Fruit fly (Drosophila melanogaster) whole organism, embryonic: ENCODE data around the gene CheA7a.

Source experiments
- Antp ChIP-seq: fragments of 200-800 bp; sonication (Bioruptor generic); optimal IDR thresholded peaks from 3 replicates; lab custom pipeline; 2016; ENCODE audit warnings: missing biosample characterization, missing genetic modification characterization
- Atf3 ChIP-seq: fragments of 200-800 bp; sonication (Bioruptor generic); optimal IDR thresholded peaks from 3 replicates; lab custom pipeline; 2016; ENCODE audit warnings: missing biosample characterization, missing genetic modification characterization
- B-H2 ChIP-seq: fragments of 200-800 bp; sonication (Bioruptor generic); optimal IDR thresholded peaks from 2 replicates; lab custom pipeline; 2018; ENCODE audit warnings: missing biosample characterization, mild to moderate bottlenecking, missing genetic modification characterization
- BtbVII ChIP-seq: fragments of 200-800 bp; sonication (Bioruptor generic); optimal IDR thresholded peaks from 3 replicates; lab custom pipeline; 2017; ENCODE audit warnings: missing biosample characterization, mild to moderate bottlenecking, missing genetic modification characterization
- CG10431 ChIP-seq: fragments of 200-800 bp; sonication (Bioruptor generic); optimal IDR thresholded peaks from 3 replicates; lab custom pipeline; 2018; ENCODE audit warnings: missing biosample characterization, mild to moderate bottlenecking, missing genetic modification characterization
- CG11093 ChIP-seq: fragments of 200-800 bp; sonication (Bioruptor generic); IDR thresholded peaks from 3 replicates; pipeline ENCODE4 v1.3.6; 2022; ENCODE audit warnings: missing biosample characterization, missing genetic modification characterization
- CG11504 ChIP-seq: fragments of 200-800 bp; sonication (Bioruptor generic); optimal IDR thresholded peaks from 3 replicates; lab custom pipeline; 2019; ENCODE audit warnings: missing biosample characterization, mild to moderate bottlenecking, missing genetic modification characterization, moderate library complexity
- CG12769 ChIP-seq: fragments of 200-800 bp; sonication (Bioruptor generic); optimal IDR thresholded peaks from 2 replicates; lab custom pipeline; 2019; ENCODE audit warnings: missing biosample characterization, mild to moderate bottlenecking, missing genetic modification characterization, moderate library complexity
- CG12942 ChIP-seq: fragments of 200-800 bp; sonication (Bioruptor generic); optimal IDR thresholded peaks from 3 replicates; lab custom pipeline; 2016; ENCODE audit warnings: missing biosample characterization, missing genetic modification characterization
- CG15011 ChIP-seq: fragments of 200-800 bp; sonication (Bioruptor generic); optimal IDR thresholded peaks from 3 replicates; lab custom pipeline; 2018; ENCODE audit warnings: missing biosample characterization, mild to moderate bottlenecking, missing genetic modification characterization
- CG18262 ChIP-seq: fragments of 200-800 bp; optimal IDR thresholded peaks from 3 replicates; lab custom pipeline; 2019; ENCODE audit warnings: missing biosample characterization, mild to moderate bottlenecking, missing genetic modification characterization, moderate library complexity
- CG18619 ChIP-seq: fragments of 200-800 bp; sonication (Bioruptor generic); optimal IDR thresholded peaks from 3 replicates; lab custom pipeline; 2017; ENCODE audit warnings: missing biosample characterization, mild to moderate bottlenecking, missing genetic modification characterization
- CG43689 ChIP-seq: fragments of 200-800 bp; sonication (Bioruptor generic); IDR thresholded peaks from 2 replicates; pipeline ENCODE4 v1.3.6; 2022; ENCODE audit warnings: missing biosample characterization, missing genetic modification characterization
- CG4707 ChIP-seq: fragments of 200-800 bp; sonication (Bioruptor generic); optimal IDR thresholded peaks from 2 replicates; lab custom pipeline; 2018; ENCODE audit warnings: missing biosample characterization, mild to moderate bottlenecking, missing genetic modification characterization, moderate library complexity
- CG6689 ChIP-seq: fragments of 200-800 bp; sonication (Bioruptor generic); IDR thresholded peaks from 2 replicates; pipeline ENCODE4 v1.3.6; 2022; ENCODE audit warnings: missing biosample characterization, missing genetic modification characterization
- CG7987 ChIP-seq: fragments of 200-800 bp; sonication (Bioruptor generic); optimal IDR thresholded peaks from 2 replicates; lab custom pipeline; 2018; ENCODE audit warnings: missing biosample characterization, mild to moderate bottlenecking, missing genetic modification characterization, moderate library complexity
- CG8281 ChIP-seq: fragments of 200-800 bp; sonication (Bioruptor generic); optimal IDR thresholded peaks from 2 replicates; lab custom pipeline; 2018; ENCODE audit warnings: missing biosample characterization, mild to moderate bottlenecking, missing genetic modification characterization, moderate library complexity
- CG8290 ChIP-seq, 3 experiments: fragments of 200-800 bp; sonication (Bioruptor generic); optimal IDR thresholded peaks; 2 replicates each; lab custom pipeline; 2016 to 2019; ENCODE audit warnings: missing biosample characterization in 3 of 3, missing genetic modification characterization in 3 of 3, mild to moderate bottlenecking in 2 of 3, moderate library complexity in 1 of 3
- CG8765 ChIP-seq: fragments of 200-800 bp; sonication (Bioruptor generic); IDR thresholded peaks from 2 replicates; pipeline ENCODE4 v1.3.6; 2022; ENCODE audit warnings: missing biosample characterization, missing genetic modification characterization
- CoRest ChIP-seq: fragments of 200-800 bp; sonication (Bioruptor generic); optimal IDR thresholded peaks from 3 replicates; lab custom pipeline; 2018; ENCODE audit warnings: missing biosample characterization, mild to moderate bottlenecking, missing genetic modification characterization, moderate library complexity
- E2f2 ChIP-seq: fragments of 200-800 bp; sonication (Bioruptor generic); IDR thresholded peaks from 2 replicates; pipeline ENCODE4 v1.3.6; 2022; ENCODE audit warnings: missing biosample characterization, missing genetic modification characterization
- Hmx ChIP-seq: fragments of 200-800 bp; sonication (Bioruptor generic); optimal IDR thresholded peaks from 2 replicates; lab custom pipeline; 2016; ENCODE audit warnings: missing biosample characterization, missing genetic modification characterization
- Neu2 ChIP-seq: fragments of 200-800 bp; sonication (Bioruptor generic); optimal IDR thresholded peaks from 3 replicates; lab custom pipeline; 2016; ENCODE audit warnings: missing biosample characterization, missing genetic modification characterization, borderline replicate concordance
- Oli ChIP-seq: fragments of 200-800 bp; sonication (Bioruptor generic); optimal IDR thresholded peaks from 2 replicates; lab custom pipeline; 2018; ENCODE audit warnings: missing biosample characterization, mild to moderate bottlenecking, missing genetic modification characterization, moderate library complexity
- Opbp ChIP-seq: fragments of 200-800 bp; sonication (Bioruptor generic); IDR thresholded peaks from 3 replicates; pipeline ENCODE4 v1.3.6; 2022; ENCODE audit warnings: missing biosample characterization, missing genetic modification characterization; ENCODE audit not compliant: partially characterized antibody
- Ravus ChIP-seq: fragments of 200-800 bp; sonication (Bioruptor generic); IDR thresholded peaks from 2 replicates; pipeline ENCODE4 v1.3.6; 2022; ENCODE audit warnings: missing biosample characterization, missing genetic modification characterization
- crc ChIP-seq: fragments of 200-800 bp; sonication (Bioruptor generic); optimal IDR thresholded peaks from 2 replicates; lab custom pipeline; 2016; ENCODE audit warnings: missing biosample characterization, missing genetic modification characterization
- dan ChIP-seq: fragments of 200-800 bp; sonication (Bioruptor generic); IDR thresholded peaks from 2 replicates; pipeline ENCODE4 v1.3.6; 2022; ENCODE audit warnings: missing biosample characterization, missing genetic modification characterization
- eve ChIP-seq, 2 experiments: fragments of >200 bp; optimal IDR thresholded peaks; 2 replicates each; lab custom pipeline; 2017; ENCODE audit warnings: missing biosample characterization in 2 of 2, missing genetic modification characterization in 2 of 2
- fd96Cb ChIP-seq: fragments of 200-800 bp; sonication (Bioruptor generic); optimal IDR thresholded peaks from 2 replicates; lab custom pipeline; 2018; ENCODE audit warnings: missing biosample characterization, mild to moderate bottlenecking, missing genetic modification characterization, moderate library complexity
- gce ChIP-seq: fragments of 200-800 bp; sonication (Bioruptor generic); IDR thresholded peaks from 3 replicates; pipeline ENCODE4 v1.3.6; 2022; ENCODE audit warnings: missing biosample characterization, missing genetic modification characterization
- grn ChIP-seq: fragments of 200-800 bp; sonication (Bioruptor generic); optimal IDR thresholded peaks from 3 replicates; lab custom pipeline; 2017; ENCODE audit warnings: missing biosample characterization, missing genetic modification characterization
- gsb ChIP-seq: fragments of 200-800 bp; sonication (Bioruptor generic); IDR thresholded peaks from 2 replicates; pipeline ENCODE4 v1.3.6; 2022; ENCODE audit warnings: missing biosample characterization, missing genetic modification characterization
- her ChIP-seq: fragments of 200-800 bp; sonication (Bioruptor generic); optimal IDR thresholded peaks from 2 replicates; lab custom pipeline; 2016; ENCODE audit warnings: missing biosample characterization, missing genetic modification characterization
- lab ChIP-seq: fragments of 200-800 bp; sonication (Bioruptor generic); optimal IDR thresholded peaks from 3 replicates; lab custom pipeline; 2017; ENCODE audit warnings: missing biosample characterization, missing genetic modification characterization, mild to moderate bottlenecking, moderate library complexity, missing genetic modification reagents
- prd ChIP-seq, 3 experiments: fragments of >200 bp in 2 of 3; fragments of 200-800 bp in 1 of 3; sonication (Bioruptor generic) in 1 of 3; optimal IDR thresholded peaks in 2 of 3; IDR thresholded peaks in 1 of 3; 2 replicates in 2 of 3; 3 replicates in 1 of 3; pipeline versions ENCODE4 v1.3.6 to Lab custom; 2017 to 2022; ENCODE audit warnings: missing biosample characterization in 1 of 3, missing genetic modification characterization in 1 of 3
- pum ChIP-seq: fragments of 200-800 bp; sonication (Bioruptor generic); optimal IDR thresholded peaks from 2 replicates; lab custom pipeline; 2016; ENCODE audit warnings: missing biosample characterization, missing genetic modification characterization
- rib ChIP-seq: fragments of 200-800 bp; sonication (Bioruptor generic); IDR thresholded peaks from 2 replicates; pipeline ENCODE4 v1.3.6; 2022; ENCODE audit warnings: missing biosample characterization, missing genetic modification characterization
- run ChIP-seq: fragments of 200-800 bp; sonication (Bioruptor generic); optimal IDR thresholded peaks from 3 replicates; lab custom pipeline; 2018; ENCODE audit warnings: missing biosample characterization, mild to moderate bottlenecking, missing genetic modification characterization
- sim ChIP-seq: fragments of 200-800 bp; sonication (Bioruptor generic); IDR thresholded peaks from 2 replicates; pipeline ENCODE4 v1.3.6; 2022; ENCODE audit warnings: missing biosample characterization, missing genetic modification characterization
- slou ChIP-seq: fragments of 200-800 bp; sonication (Bioruptor generic); optimal IDR thresholded peaks from 3 replicates; lab custom pipeline; 2016; ENCODE audit warnings: missing biosample characterization, missing genetic modification characterization
- tll ChIP-seq, 2 experiments: fragments of 200-800 bp in 1 of 2; fragments of >200 bp in 1 of 2; sonication (Bioruptor generic) in 1 of 2; optimal IDR thresholded peaks; 2 replicates each; lab custom pipeline; 2017 to 2019; ENCODE audit warnings: missing biosample characterization in 2 of 2, missing genetic modification characterization in 2 of 2, mild to moderate bottlenecking in 1 of 2, moderate library complexity in 1 of 2
- tna ChIP-seq: fragments of 200-800 bp; sonication (Bioruptor generic); IDR thresholded peaks from 2 replicates; pipeline ENCODE4 v1.3.6; 2022; ENCODE audit warnings: missing biosample characterization, missing genetic modification characterization; ENCODE audit not compliant: partially characterized antibody
- trem ChIP-seq: fragments of 200-800 bp; optimal IDR thresholded peaks from 3 replicates; lab custom pipeline; 2019; ENCODE audit warnings: missing biosample characterization, mild to moderate bottlenecking, missing genetic modification characterization, moderate library complexity
- twi ChIP-seq: fragments of 200-800 bp; optimal IDR thresholded peaks from 2 replicates; lab custom pipeline; 2019; ENCODE audit warnings: missing biosample characterization, mild to moderate bottlenecking, missing genetic modification characterization, moderate library complexity
- zf30C ChIP-seq: fragments of 200-800 bp; sonication (Bioruptor generic); optimal IDR thresholded peaks from 3 replicates; lab custom pipeline; 2018; ENCODE audit warnings: missing biosample characterization, mild to moderate bottlenecking, missing genetic modification characterization

CheA7a gene

DNA sequence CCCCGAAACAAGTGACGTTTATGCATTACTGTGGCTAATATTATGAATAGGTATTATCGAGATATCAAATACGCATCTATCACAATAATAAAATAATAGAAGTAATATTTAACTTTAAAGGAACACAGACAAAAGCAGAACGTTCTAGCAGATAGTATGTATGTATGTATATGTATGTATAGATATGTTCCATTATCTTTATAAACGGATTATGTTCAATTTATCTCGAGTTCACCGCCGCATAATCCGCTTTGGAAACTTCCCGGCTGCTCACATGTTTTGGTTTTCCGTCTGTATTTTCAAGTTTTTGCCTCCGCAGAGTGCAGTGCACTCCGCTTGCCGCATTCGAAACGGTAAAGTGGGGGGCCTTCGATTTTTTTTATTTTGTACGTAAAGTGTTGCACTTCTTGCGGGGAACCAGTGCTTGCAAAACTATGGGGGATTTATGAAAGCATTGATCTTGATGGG lies 42.4 kb upstream of the CheA7a start (continued):
- TF ChIP-seq CG8281 (tag; lab: Kevin White, UChicago) (peak; percentile 12), dan (GFP tag; lab: Robert Waterston, UW) (no peak), trem (tag; lab: Kevin White, UChicago) (peak; percentile 42), CG8765 (no peak), B-H2 (GFP tag; lab: Kevin White, UChicago) (no peak), CG11504 (tag; lab: Kevin White, UChicago) (peak; percentile 77), sim (GFP tag; lab: Robert Waterston, UW) (no peak), BtbVII (GFP tag; lab: Kevin White, UChicago) (no peak), CoRest (tag; lab: Kevin White, UChicago) (peak; percentile 11), CG18619 (GFP tag; lab: Kevin White, UChicago) (no peak), CG18262 (peak; percentile 10), CG4707 (peak; percentile 66), Oli (tag; lab: Kevin White, UChicago) (peak; percentile 19), CG12769 (tag; lab: Kevin White, UChicago) (peak; percentile 29), slou (GFP tag; lab: Kevin White, UChicago) (no peak), twi (tag; lab: Kevin White, UChicago) (peak; percentile 26), lab (GFP tag; lab: Kevin White, UChicago) (no peak), CG15011 (GFP tag; lab: Kevin White, UChicago) (no peak), CG6689 (GFP tag; lab: Robert Waterston, UW) (0 out of 2 replicates have a peak, but pooled peaks have one; percentile 8), CG10431 (GFP tag; lab: Kevin White, UChicago) (no peak), pum (no peak), CG8290 (GFP tag; optimal IDR thresholded peaks at IDR 0.05; lab: Kevin White, UChicago) (peak; percentile 27), CG8290 (tag; optimal IDR thresholded peaks at IDR 0.05; lab: Kevin White, UChicago) (no peak)

- TF ChIP-seq CG43689 (peak; percentile 79), prd (optimal IDR thresholded peaks at IDR 0.05; lab: Kevin White, UChicago) (no peak), prd (GFP tag; IDR thresholded peaks at IDR 0.05; lab: Robert Waterston, UW) (peak; percentile 89), her (peak; percentile 77), Atf3 (GFP tag; lab: Kevin White, UChicago) (peak; percentile 89), rib (peak; percentile 20; the same call in 1 of the 2 replicates), grn (GFP tag; lab: Kevin White, UChicago) (peak; percentile 65), tll (GFP tag; optimal IDR thresholded peaks at IDR 0.05; lab: Kevin White, UChicago) (no peak), Ravus (GFP tag; lab: Robert Waterston, UW) (peak; percentile 49), Neu2 (peak; percentile 76), crc (peak; percentile 86), CG7987 (peak; percentile 74), gsb (GFP tag; lab: Robert Waterston, UW) (peak; percentile 52), run (tag; lab: Kevin White, UChicago) (peak; percentile 87), gce (GFP tag; lab: Robert Waterston, UW) (peak; percentile 81; the same call in 2 of the 3 replicates), CG8765 (peak; percentile 77; the same call in 1 of the 2 replicates), Opbp (GFP tag; lab: Robert Waterston, UW) (no peak), E2f2 (GFP tag; lab: Robert Waterston, UW) (peak; percentile 65), CG12942 (GFP tag; lab: Kevin White, UChicago) (peak; percentile 88), zf30C (GFP tag; lab: Kevin White, UChicago) (no peak), Hmx (GFP tag; lab: Kevin White, UChicago) (peak; percentile 52), fd96Cb (tag; lab: Kevin White, UChicago) (peak; percentile 96), CG11093 (GFP tag; lab: Robert Waterston, UW) (peak; percentile 80), eve (GFP tag; optimal IDR thresholded peaks at IDR 0.05; lab: Kevin White, UChicago) (peak in 1 of 2 experiments; percentile 96), Antp (GFP tag; lab: Kevin White, UChicago) (peak; percentile 92), tna (no peak)
Measured at dm6 chrX:7336121-7336961, 41.6 kb upstream of the CheA7a start.
